Worm (Caenorhabditis elegans) whole organism, early embryonic: ENCODE measurements around the gene C37C3.1.

ENCODE experiments used
- aly-1 ChIP-seq: sonication (generic microtip); optimal IDR thresholded peaks from 2 replicates; lab custom pipeline; 2016; ENCODE audit warnings: missing genetic modification characterization, missing compliant biosample characterization
- ama-1 ChIP-seq: fragments of 150-350 bp; optimal IDR thresholded peaks from 2 replicates; lab custom pipeline; 2014
- ceh-13 ChIP-seq: fragments of 200-800 bp; sonication (Bioruptor generic); optimal IDR thresholded peaks from 2 replicates; lab custom pipeline; 2018; ENCODE audit warnings: mild to moderate bottlenecking, missing genetic modification characterization, missing compliant biosample characterization
- ceh-36 ChIP-seq: sonication (generic microtip); optimal IDR thresholded peaks from 2 replicates; lab custom pipeline; 2016; ENCODE audit warnings: missing genetic modification characterization, inconsistent platforms, missing compliant biosample characterization
- flt-1 ChIP-seq: fragments of 200-800 bp; sonication (Bioruptor generic); IDR thresholded peaks from 2 replicates; pipeline ENCODE4 v1.3.6; 2022; ENCODE audit warnings: missing genetic modification characterization, missing compliant biosample characterization
- hmbx-1 ChIP-seq: sonication (generic microtip); optimal IDR thresholded peaks from 2 replicates; lab custom pipeline; 2016; ENCODE audit warnings: mild to moderate bottlenecking, missing genetic modification characterization, missing compliant biosample characterization
- hmg-4 ChIP-seq: fragments of 200-800 bp; sonication (Bioruptor generic); optimal IDR thresholded peaks from 2 replicates; lab custom pipeline; 2018; ENCODE audit warnings: mild to moderate bottlenecking, missing genetic modification characterization, missing compliant biosample characterization
- hnd-1 ChIP-seq: sonication (generic microtip); optimal IDR thresholded peaks from 2 replicates; lab custom pipeline; 2016; ENCODE audit warnings: missing genetic modification characterization, missing compliant biosample characterization
- scrt-1 ChIP-seq: fragments of 200-800 bp; sonication (Bioruptor generic); IDR thresholded peaks from 2 replicates; pipeline ENCODE4 v1.3.6; 2022; ENCODE audit warnings: missing genetic modification characterization, missing compliant biosample characterization
- sea-1 ChIP-seq: fragments of 200-800 bp; sonication (Bioruptor generic); conservative IDR thresholded peaks from 2 replicates; pipeline ENCODE4 v1.3.6; 2022; ENCODE audit warnings: missing genetic modification characterization, missing compliant biosample characterization

DNA sequence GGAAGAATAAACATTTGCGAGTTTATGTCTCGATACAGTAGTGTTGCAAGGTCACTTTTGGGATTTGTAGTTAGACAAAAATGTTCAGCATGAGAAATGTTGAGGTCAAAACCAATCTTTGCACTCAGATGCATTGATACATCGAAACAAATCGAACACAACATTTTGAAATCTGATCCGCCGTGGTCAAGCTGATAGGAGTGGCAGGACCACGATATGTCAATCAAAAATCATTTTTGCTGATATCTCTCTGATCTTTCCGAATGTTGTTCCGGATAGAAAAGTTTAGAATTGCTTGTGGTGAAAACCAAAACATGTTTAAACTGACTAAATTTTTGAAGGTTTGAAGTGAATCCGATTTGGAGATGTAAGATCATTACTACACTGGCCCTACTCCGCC lies 31.9 kb upstream of the C37C3.1 start:
- TF ChIP-seq hmbx-1 (tag; lab: Kevin White, UChicago) (no peak), aly-1 (tag; lab: Kevin White, UChicago) (no peak), ama-1 (lab: Kevin White, UChicago) (no peak), flt-1 (GFP tag; lab: Robert Waterston, UW) (no peak), scrt-1 (GFP tag; lab: Robert Waterston, UW) (no peak), ceh-13 (no peak), hnd-1 (no peak), sea-1 (GFP tag; lab: Robert Waterston, UW) (no peak), ceh-36 (no peak), hmg-4 (GFP tag; lab: Kevin White, UChicago) (no peak)
